Worm (Caenorhabditis elegans) whole organism, midembryonic: ENCODE data around the gene asb-1.

Experiments
- cog-1 ChIP-seq: sonication (generic microtip); optimal IDR thresholded peaks from 2 replicates; lab custom pipeline; 2016; ENCODE audit warnings: missing genetic modification characterization, missing compliant biosample characterization
- flt-1 ChIP-seq: fragments of 200-800 bp; sonication (Bioruptor generic); IDR thresholded peaks from 2 replicates; pipeline ENCODE4 v1.3.6; 2022; ENCODE audit warnings: missing genetic modification characterization, missing compliant biosample characterization
- klf-2 ChIP-seq: fragments of 200-800 bp; sonication (Bioruptor generic); conservative IDR thresholded peaks from 2 replicates; pipeline ENCODE4 v1.3.6; 2022; ENCODE audit warnings: missing genetic modification reagents, missing genetic modification characterization, missing compliant biosample characterization
- ref-1 ChIP-seq: fragments of 200-800 bp; sonication (Bioruptor generic); conservative IDR thresholded peaks from 2 replicates; pipeline ENCODE4 v1.3.6; 2022; ENCODE audit warnings: missing genetic modification reagents, missing genetic modification characterization, missing compliant biosample characterization
- tab-1 ChIP-seq: fragments of 200-800 bp; sonication (Bioruptor generic); IDR thresholded peaks from 2 replicates; pipeline ENCODE4 v1.3.6; 2022; ENCODE audit warnings: missing genetic modification characterization, missing compliant biosample characterization

ce11 chrIII:4548739-4549138 lies 46.9 kb downstream of the asb-1 start, which contains the start of gene M88.4:
- TF ChIP-seq ref-1 (GFP tag; lab: Robert Waterston, UW): no peak
- TF ChIP-seq flt-1 (GFP tag; lab: Robert Waterston, UW): no peak
- TF ChIP-seq cog-1 (tag; lab: Kevin White, UChicago): no peak
- no peak for TF ChIP-seq tab-1 (GFP tag; lab: Robert Waterston, UW)
- TF ChIP-seq klf-2 (GFP tag; lab: Robert Waterston, UW): no peak
